Worm (Caenorhabditis elegans) whole organism, mixed stage, embryonic: ENCODE data around the gene C48A7.16.

Experiments used
- bed-3 ChIP-seq: fragments of 200-800 bp; sonication (Bioruptor generic); optimal IDR thresholded peaks from 3 replicates; lab custom pipeline; 2018; ENCODE audit warnings: mild to moderate bottlenecking, missing genetic modification characterization, moderate library complexity, missing compliant biosample characterization
- blmp-1 ChIP-seq: fragments of 150-350 bp; optimal IDR thresholded peaks from 2 replicates; lab custom pipeline; 2014; ENCODE audit warnings: missing biosample characterization, missing genetic modification characterization
- ceh-39 ChIP-seq: fragments of 150-350 bp; optimal IDR thresholded peaks from 2 replicates; lab custom pipeline; 2014; ENCODE audit warnings: missing biosample characterization, missing genetic modification characterization
- ceh-43 ChIP-seq: fragments of 200-800 bp; sonication (Bioruptor generic); optimal IDR thresholded peaks from 2 replicates; lab custom pipeline; 2018; ENCODE audit warnings: mild to moderate bottlenecking, missing genetic modification characterization, moderate library complexity, missing compliant biosample characterization
- ces-1 ChIP-seq: fragments of 150-350 bp; optimal IDR thresholded peaks from 2 replicates; lab custom pipeline; 2014; ENCODE audit warnings: missing biosample characterization, missing genetic modification reagents, missing genetic modification characterization
- cnd-1 ChIP-seq: fragments of 200-800 bp; sonication (Bioruptor generic); optimal IDR thresholded peaks from 2 replicates; lab custom pipeline; 2018; ENCODE audit warnings: mild to moderate bottlenecking, missing genetic modification characterization, missing compliant biosample characterization
- drap-1 ChIP-seq: fragments of 200-800 bp; sonication (Bioruptor generic); optimal IDR thresholded peaks from 3 replicates; lab custom pipeline; 2018; ENCODE audit warnings: mild to moderate bottlenecking, missing genetic modification characterization, missing compliant biosample characterization
- elt-1 ChIP-seq: sonication (generic microtip); optimal IDR thresholded peaks from 2 replicates; lab custom pipeline; 2017; ENCODE audit warnings: missing genetic modification characterization, mild to moderate bottlenecking, missing compliant biosample characterization, antibody characterized with exemption, moderate library complexity, borderline replicate concordance; ENCODE audit not compliant: insufficient read depth
- flh-1 ChIP-seq: fragments of 200-800 bp; sonication (Bioruptor generic); optimal IDR thresholded peaks from 2 replicates; lab custom pipeline; 2018; ENCODE audit warnings: mild to moderate bottlenecking, missing genetic modification characterization, moderate library complexity, missing compliant biosample characterization
- ham-2 ChIP-seq: fragments of 200-800 bp; sonication (Bioruptor generic); optimal IDR thresholded peaks from 2 replicates; lab custom pipeline; 2018; ENCODE audit warnings: mild to moderate bottlenecking, missing genetic modification characterization, missing compliant biosample characterization
- hlh-1 ChIP-seq: fragments of 150-350 bp; optimal IDR thresholded peaks from 2 replicates; lab custom pipeline; 2014; ENCODE audit warnings: missing biosample characterization, missing genetic modification reagents, missing genetic modification characterization
- lin-13 ChIP-seq: fragments of 150-350 bp; optimal IDR thresholded peaks from 2 replicates; lab custom pipeline; 2014; ENCODE audit warnings: missing biosample characterization, missing genetic modification characterization
- lin-32 ChIP-seq: fragments of 200-800 bp; sonication (Bioruptor generic); optimal IDR thresholded peaks from 2 replicates; lab custom pipeline; 2018; ENCODE audit warnings: mild to moderate bottlenecking, missing genetic modification characterization, missing compliant biosample characterization
- lsy-2 ChIP-seq: fragments of 150-350 bp; optimal IDR thresholded peaks from 2 replicates; lab custom pipeline; 2014; ENCODE audit warnings: missing biosample characterization, missing genetic modification characterization
- mab-5 ChIP-seq: fragments of 150-350 bp; optimal IDR thresholded peaks from 2 replicates; lab custom pipeline; 2014; ENCODE audit warnings: missing biosample characterization, missing genetic modification characterization
- mls-2 ChIP-seq: sonication (generic microtip); optimal IDR thresholded peaks from 2 replicates; lab custom pipeline; 2016; ENCODE audit warnings: mild to moderate bottlenecking, missing genetic modification characterization, moderate library complexity, missing compliant biosample characterization
- nhr-12 ChIP-seq: fragments of 150-350 bp; optimal IDR thresholded peaks from 2 replicates; lab custom pipeline; 2014; ENCODE audit warnings: missing biosample characterization, missing genetic modification characterization
- nhr-2 ChIP-seq: fragments of 150-350 bp; optimal IDR thresholded peaks from 2 replicates; lab custom pipeline; 2014; ENCODE audit warnings: missing biosample characterization, missing genetic modification characterization
- nhr-237 ChIP-seq: fragments of 150-350 bp; optimal IDR thresholded peaks from 2 replicates; lab custom pipeline; 2014; ENCODE audit warnings: missing biosample characterization, missing genetic modification characterization
- nhr-28 ChIP-seq: fragments of 150-350 bp; optimal IDR thresholded peaks from 2 replicates; lab custom pipeline; 2014; ENCODE audit warnings: missing biosample characterization, missing genetic modification characterization
- pha-4 ChIP-seq: fragments of 150-350 bp; optimal IDR thresholded peaks from 2 replicates; lab custom pipeline; 2018; ENCODE audit warnings: missing biosample characterization, missing genetic modification reagents, missing genetic modification characterization
- sem-2 ChIP-seq: fragments of 200-800 bp; sonication (Bioruptor generic); optimal IDR thresholded peaks from 2 replicates; lab custom pipeline; 2018; ENCODE audit warnings: mild to moderate bottlenecking, missing genetic modification characterization, missing compliant biosample characterization
- snpc-4 ChIP-seq: fragments of 150-350 bp; optimal IDR thresholded peaks from 2 replicates; lab custom pipeline; 2014; ENCODE audit warnings: missing biosample characterization, missing genetic modification characterization
- tbx-8 ChIP-seq: fragments of 200-800 bp; sonication (Bioruptor generic); optimal IDR thresholded peaks from 2 replicates; lab custom pipeline; 2018; ENCODE audit warnings: mild to moderate bottlenecking, missing genetic modification characterization, moderate library complexity, missing compliant biosample characterization
- unc-120 ChIP-seq: sonication (generic microtip); optimal IDR thresholded peaks from 2 replicates; lab custom pipeline; 2017; ENCODE audit warnings: missing genetic modification characterization, missing compliant biosample characterization; ENCODE audit not compliant: poor library complexity, severe bottlenecking
- unc-39 ChIP-seq: fragments of 150-350 bp; optimal IDR thresholded peaks from 2 replicates; lab custom pipeline; 2014; ENCODE audit warnings: missing biosample characterization, missing genetic modification characterization
- unc-62 ChIP-seq: fragments of 150-350 bp; optimal IDR thresholded peaks from 2 replicates; lab custom pipeline; 2014; ENCODE audit warnings: missing biosample characterization, missing genetic modification reagents, missing genetic modification characterization
- zip-8 ChIP-seq: fragments of 150-350 bp; optimal IDR thresholded peaks from 2 replicates; lab custom pipeline; 2014; ENCODE audit warnings: missing biosample characterization, missing genetic modification characterization

The C48A7.16 gene

ce11 chrIV:7447556-7447955 lies 42.3 kb downstream of the C48A7.16 start, which contains the start of gene B0496.2:
TSS of gene B0496.2 (plus strand) at chrIV:7447856.
- TF ChIP-seq unc-62 (GFP tag; lab: Kevin White, UChicago) (no peak), nhr-237 (tag; lab: Kevin White, UChicago) (no peak), nhr-12 (tag; lab: Kevin White, UChicago) (no peak), nhr-28 (no peak), snpc-4 (tag; lab: Kevin White, UChicago) (no peak), mab-5 (no peak)
- TF ChIP-seq, all 35 proteins: peak for 0

ce11 chrIV:7451345-7451744 lies 46.1 kb downstream of the C48A7.16 start, which contains the start of gene tes-1:
TSS of gene tes-1 (minus strand) at chrIV:7451445.
- TF ChIP-seq bed-3 (GFP tag; lab: Kevin White, UChicago) (no peak), flh-1 (GFP tag; lab: Kevin White, UChicago) (no peak), pha-4 (tag; lab: Kevin White, UChicago) (no peak), lin-13 (tag; lab: Kevin White, UChicago) (no peak), nhr-12 (tag; lab: Kevin White, UChicago) (no peak), unc-120 (tag; lab: Kevin White, UChicago) (no peak), lsy-2 (tag; lab: Kevin White, UChicago) (no peak), tbx-8 (GFP tag; lab: Kevin White, UChicago) (no peak), ham-2 (no peak), unc-39 (no peak), nhr-28 (no peak), cnd-1 (tag; lab: Kevin White, UChicago) (no peak), drap-1 (GFP tag; lab: Kevin White, UChicago) (no peak), sem-2 (no peak), zip-8 (tag; lab: Kevin White, UChicago) (no peak), mab-5 (no peak)

DNA sequence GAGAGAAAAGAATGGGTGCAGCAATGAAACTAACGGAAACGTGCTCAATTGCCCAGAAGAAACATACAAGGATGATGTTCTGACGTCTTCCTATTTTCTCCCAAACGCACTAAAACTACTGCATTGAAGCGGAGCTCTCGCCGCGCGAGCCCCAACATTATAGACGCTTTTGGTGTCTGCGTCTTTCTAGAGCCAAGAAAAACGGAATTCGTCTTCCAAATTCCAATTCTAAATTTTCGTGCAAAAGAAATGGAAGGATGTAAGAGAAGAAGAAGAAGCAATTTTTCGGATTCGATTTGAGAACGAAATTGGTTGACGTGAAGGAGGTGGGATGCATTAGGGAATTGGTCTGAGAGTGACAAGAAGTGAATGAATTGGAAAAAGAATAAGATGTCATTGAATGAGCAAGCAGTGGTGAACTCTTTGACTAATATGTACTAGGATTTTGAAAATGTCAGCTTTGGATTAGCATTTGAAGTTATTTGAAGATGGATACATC lies 48.4 kb downstream of the C48A7.16 start:
- TF ChIP-seq hlh-1: no peak
- TF ChIP-seq ces-1 (GFP tag; lab: Kevin White, UChicago): peak; percentile 75
- TF ChIP-seq, all 35 proteins: peak for 1

- TF ChIP-seq lsy-2 (tag; lab: Kevin White, UChicago) (no peak), pha-4 (tag; lab: Kevin White, UChicago) (no peak), ham-2 (peak; percentile 53), elt-1 (tag; lab: Kevin White, UChicago) (peak; percentile 67), mls-2 (no peak), lin-32 (GFP tag; lab: Kevin White, UChicago) (peak; percentile 34), ceh-43 (GFP tag; lab: Kevin White, UChicago) (no peak), blmp-1 (tag; lab: Kevin White, UChicago) (peak; percentile 71), nhr-2 (tag; lab: Kevin White, UChicago) (peak; percentile 80), ceh-39 (no peak), lin-13 (tag; lab: Kevin White, UChicago) (no peak)
Observed at ce11 chrIV:7454890-7455289, 49.6 kb downstream of the C48A7.16 start.
